Worm (Caenorhabditis elegans): ENCODE data around the gene cyp-31A3.

Gene cyp-31A3

DNA sequence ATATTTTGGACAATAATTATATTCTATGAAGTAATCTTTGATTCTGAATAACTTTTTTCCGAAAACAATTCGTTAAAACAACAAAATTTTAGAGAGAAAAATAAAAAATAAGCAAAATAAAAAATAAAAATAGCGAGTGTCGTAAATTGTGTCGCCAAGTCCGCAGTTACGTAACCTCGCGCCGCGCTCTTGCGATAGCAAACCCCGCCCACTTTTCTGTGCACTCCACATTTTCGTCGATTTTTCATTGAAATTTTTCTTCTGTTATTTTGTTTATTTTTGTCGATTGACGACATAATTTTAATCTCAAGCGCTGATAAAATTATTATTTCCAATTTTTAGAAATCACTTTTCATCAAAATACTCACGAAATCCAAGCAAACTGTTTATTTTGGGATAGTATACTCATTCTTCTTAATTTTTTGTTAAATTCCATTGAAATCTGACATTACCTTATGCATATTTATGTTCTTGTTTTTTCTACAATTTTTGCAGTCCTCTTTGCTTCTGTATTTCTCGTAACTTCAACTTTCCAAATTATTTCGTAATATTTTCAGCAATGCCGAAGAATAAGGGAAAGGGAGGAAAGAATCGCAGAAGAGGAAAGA, 49.6 kb downstream of the cyp-31A3 start, which contains the start of gene eif-1.A:
TSS of gene eif-1.A (plus strand) at position 558 of the 608 bp plus-strand sequence.
- TF ChIP-seq ceh-16 (tag; optimal IDR thresholded peaks at IDR 0.05) (peak; percentile 16), lin-13 (GFP tag; optimal IDR thresholded peaks at IDR 0.05) (peak; percentile 58), nhr-6 (tag; optimal IDR thresholded peaks at IDR 0.05) (no peak), F13H6.1 (tag; optimal IDR thresholded peaks at IDR 0.05) (peak; percentile 21), ama-1 (optimal IDR thresholded peaks at IDR 0.05) (no peak), C34F6.9 (tag; optimal IDR thresholded peaks at IDR 0.05) (peak; percentile 76), mbf-1 (tag; optimal IDR thresholded peaks at IDR 0.05) (no peak), nhr-23 (tag; optimal IDR thresholded peaks at IDR 0.05) (no peak), gmeb-1 (tag; optimal IDR thresholded peaks at IDR 0.05) (peak; percentile 53), blmp-1 (tag; optimal IDR thresholded peaks at IDR 0.05; ENCODE audit: insufficient read depth) (peak; percentile 19), lsy-2 (tag; optimal IDR thresholded peaks at IDR 0.05) (peak in 1 of 2 experiments; percentile 80), unc-55 (GFP tag; optimal IDR thresholded peaks at IDR 0.05) (peak; percentile 79), nhr-25 (tag; optimal IDR thresholded peaks at IDR 0.05) (peak; percentile 3), sma-3 (GFP tag; optimal IDR thresholded peaks at IDR 0.05) (peak; percentile 44), crh-2 (tag; optimal IDR thresholded peaks at IDR 0.05) (peak; percentile 31), Y55F3AM.14 (GFP tag; optimal IDR thresholded peaks at IDR 0.05) (no peak), snpc-4 (tag; optimal IDR thresholded peaks at IDR 0.05) (peak; percentile 33), nhr-129 (tag; optimal IDR thresholded peaks at IDR 0.05) (peak; percentile 41), sma-9 (GFP tag; optimal IDR thresholded peaks at IDR 0.05) (peak; percentile 11), sma-9 (tag; optimal IDR thresholded peaks at IDR 0.05) (no peak), lin-11 (tag; optimal IDR thresholded peaks at IDR 0.05) (peak; percentile 51), nhr-12 (tag; optimal IDR thresholded peaks at IDR 0.05) (no peak), zag-1 (tag; optimal IDR thresholded peaks at IDR 0.05) (no peak), peb-1 (tag; optimal IDR thresholded peaks at IDR 0.05) (no peak), fos-1 (tag; optimal IDR thresholded peaks at IDR 0.05) (peak; percentile 33)

- TF ChIP-seq ztf-1 (GFP tag; conservative IDR thresholded peaks at IDR 0.05) (no peak), fos-1 (tag; optimal IDR thresholded peaks at IDR 0.05) (no peak), unc-62 (GFP tag; optimal IDR thresholded peaks at IDR 0.05) (no peak), ZK546.5 (tag; optimal IDR thresholded peaks at IDR 0.05) (no peak), nhr-6 (tag; optimal IDR thresholded peaks at IDR 0.05) (no peak), R02D3.7 (tag; optimal IDR thresholded peaks at IDR 0.05) (no peak), egl-27 (tag; optimal IDR thresholded peaks at IDR 0.05) (no peak), F13H6.1 (tag; optimal IDR thresholded peaks at IDR 0.05) (no peak)
These were observed 51.0 kb downstream of the cyp-31A3 start, which contains the start of gene srw-95 for ce11 chrIV:4811863-4812262. Gene srw-95, plus strand, starts transcription at chrIV:4812075.
